Fruit fly (Drosophila melanogaster) whole organism, embryonic: ENCODE results near the gene Prx5.
A peak's percentile ranks its signal among the peaks of the same experiment; 100 is the strongest.

Experiments
- Atf6 ChIP-seq: fragments of 200-800 bp; sonication (Bioruptor generic); IDR thresholded peaks from 2 replicates; pipeline ENCODE4 v1.3.6; 2022; ENCODE audit warnings: missing biosample characterization, missing genetic modification characterization
- Awh ChIP-seq: fragments of 200-800 bp; sonication (Bioruptor generic); IDR thresholded peaks from 2 replicates; pipeline ENCODE4, ENCODE4 v1.3.6; 2022; ENCODE audit warnings: missing biosample characterization, missing genetic modification characterization
- CG10147 ChIP-seq: fragments of 200-800 bp; sonication (Bioruptor generic); optimal IDR thresholded peaks from 2 replicates; lab custom pipeline; 2019; ENCODE audit warnings: missing biosample characterization, mild to moderate bottlenecking, missing genetic modification characterization, moderate library complexity
- CG10431 ChIP-seq: fragments of 200-800 bp; sonication (Bioruptor generic); optimal IDR thresholded peaks from 3 replicates; lab custom pipeline; 2018; ENCODE audit warnings: missing biosample characterization, mild to moderate bottlenecking, missing genetic modification characterization
- CG10543 ChIP-seq: fragments of 200-800 bp; sonication (Bioruptor generic); optimal IDR thresholded peaks from 3 replicates; lab custom pipeline; 2017; ENCODE audit warnings: missing biosample characterization, mild to moderate bottlenecking, missing genetic modification characterization, moderate library complexity
- CG11247 ChIP-seq: fragments of 200-800 bp; sonication (Bioruptor generic); IDR thresholded peaks from 2 replicates; pipeline ENCODE4 v1.3.6; 2022; ENCODE audit warnings: missing biosample characterization, missing genetic modification characterization
- CG12104 ChIP-seq: fragments of 200-800 bp; sonication (Bioruptor generic); optimal IDR thresholded peaks from 3 replicates; lab custom pipeline; 2016; ENCODE audit warnings: missing biosample characterization, missing genetic modification characterization
- CG14014 ChIP-seq: fragments of 200-800 bp; sonication (Bioruptor generic); IDR thresholded peaks from 2 replicates; pipeline ENCODE4 v1.3.6; 2022; ENCODE audit warnings: missing biosample characterization, missing genetic modification characterization
- CG14710 ChIP-seq: fragments of 200-800 bp; sonication (Bioruptor generic); optimal IDR thresholded peaks from 3 replicates; lab custom pipeline; 2019; ENCODE audit warnings: missing biosample characterization, mild to moderate bottlenecking, missing genetic modification characterization, moderate library complexity
- CG14860 ChIP-seq: fragments of 200-800 bp; sonication (Bioruptor generic); IDR thresholded peaks from 3 replicates; pipeline ENCODE4 v1.3.6; 2022; ENCODE audit warnings: missing biosample characterization, missing genetic modification characterization; ENCODE audit not compliant: partially characterized antibody
- CG1603 ChIP-seq: fragments of 200-800 bp; sonication (Bioruptor generic); optimal IDR thresholded peaks from 2 replicates; lab custom pipeline; 2019; ENCODE audit warnings: missing biosample characterization, mild to moderate bottlenecking, missing genetic modification characterization, moderate library complexity
- CG16815 ChIP-seq: fragments of 200-800 bp; sonication (Bioruptor generic); optimal IDR thresholded peaks from 3 replicates; lab custom pipeline; 2017; ENCODE audit warnings: missing biosample characterization, mild to moderate bottlenecking, missing genetic modification characterization
- CG17802 ChIP-seq: fragments of 200-800 bp; sonication (Bioruptor generic); optimal IDR thresholded peaks from 2 replicates; lab custom pipeline; 2018; ENCODE audit warnings: missing biosample characterization, mild to moderate bottlenecking, missing genetic modification characterization, moderate library complexity
- CG30403 ChIP-seq: fragments of 200-800 bp; sonication (Bioruptor generic); optimal IDR thresholded peaks from 3 replicates; lab custom pipeline; 2016; ENCODE audit warnings: missing biosample characterization, missing genetic modification characterization
- CG31224 ChIP-seq: fragments of 200-800 bp; sonication (Bioruptor generic); IDR thresholded peaks from 2 replicates; pipeline ENCODE4 v1.3.6; 2022; ENCODE audit warnings: missing biosample characterization, missing genetic modification characterization
- CG34422 ChIP-seq: fragments of 200-800 bp; sonication (Bioruptor generic); IDR thresholded peaks from 3 replicates; pipeline ENCODE4 v1.3.6; 2022; ENCODE audit warnings: missing biosample characterization, missing genetic modification characterization
- CG3995 ChIP-seq: fragments of 200-800 bp; sonication (Bioruptor generic); optimal IDR thresholded peaks from 3 replicates; lab custom pipeline; 2016; ENCODE audit warnings: missing biosample characterization, missing genetic modification characterization
- CG42726 ChIP-seq: fragments of 200-800 bp; sonication (Bioruptor generic); IDR thresholded peaks from 2 replicates; pipeline ENCODE4 v1.3.6; 2022; ENCODE audit warnings: missing biosample characterization, missing genetic modification characterization; ENCODE audit not compliant: partially characterized antibody
- CG4282 ChIP-seq: fragments of 200-800 bp; sonication (Bioruptor generic); optimal IDR thresholded peaks from 2 replicates; lab custom pipeline; 2016; ENCODE audit warnings: missing biosample characterization, missing genetic modification characterization
- CG6272 ChIP-seq: fragments of 200-800 bp; sonication (Bioruptor generic); IDR thresholded peaks from 2 replicates; pipeline ENCODE4 v1.3.6; 2022; ENCODE audit warnings: missing biosample characterization, missing genetic modification characterization
- CG6683 ChIP-seq: fragments of 200-800 bp; sonication (Bioruptor generic); optimal IDR thresholded peaks from 2 replicates; lab custom pipeline; 2017; ENCODE audit warnings: missing biosample characterization, mild to moderate bottlenecking, missing genetic modification characterization, missing genetic modification reagents
- CG7271 ChIP-seq: fragments of 200-800 bp; sonication (Bioruptor generic); optimal IDR thresholded peaks from 2 replicates; lab custom pipeline; 2018; ENCODE audit warnings: missing biosample characterization, mild to moderate bottlenecking, missing genetic modification characterization, moderate library complexity
- CG7839 ChIP-seq: fragments of 200-800 bp; sonication (Bioruptor generic); optimal IDR thresholded peaks from 3 replicates; lab custom pipeline; 2018; ENCODE audit warnings: missing biosample characterization, mild to moderate bottlenecking, missing genetic modification characterization, moderate library complexity
- CG8765 ChIP-seq: fragments of 200-800 bp; sonication (Bioruptor generic); IDR thresholded peaks from 2 replicates; pipeline ENCODE4 v1.3.6; 2022; ENCODE audit warnings: missing biosample characterization, missing genetic modification characterization
- CTCF ChIP-seq: fragments of 200-800 bp; sonication (Bioruptor generic); optimal IDR thresholded peaks from 2 replicates; lab custom pipeline; 2017; ENCODE audit warnings: missing biosample characterization, mild to moderate bottlenecking, missing genetic modification characterization, moderate library complexity
- Camta ChIP-seq: fragments of 200-800 bp; sonication (Bioruptor generic); optimal IDR thresholded peaks from 2 replicates; lab custom pipeline; 2016; ENCODE audit warnings: missing biosample characterization, missing genetic modification characterization
- Dbx ChIP-seq: fragments of 200-800 bp; sonication (Bioruptor generic); IDR thresholded peaks from 3 replicates; pipeline ENCODE4 v1.3.6; 2022; ENCODE audit warnings: missing biosample characterization, missing genetic modification characterization
- ERR ChIP-seq: fragments of 200-800 bp; sonication (Bioruptor generic); optimal IDR thresholded peaks from 2 replicates; lab custom pipeline; 2016; ENCODE audit warnings: missing biosample characterization, missing genetic modification characterization
- Ets65A ChIP-seq: fragments of 200-800 bp; sonication (Bioruptor generic); peaks from one replicate; lab custom pipeline; 2016; ENCODE audit warnings: missing biosample characterization, missing genetic modification characterization
- Hsf ChIP-seq: fragments of 200-800 bp; sonication (Bioruptor generic); optimal IDR thresholded peaks from 3 replicates; lab custom pipeline; 2016; ENCODE audit warnings: missing biosample characterization, missing genetic modification characterization
- MBD-R2 ChIP-seq: fragments of 200-800 bp; sonication (Bioruptor generic); IDR thresholded peaks from 2 replicates; pipeline ENCODE4 v1.3.6; 2022; ENCODE audit warnings: missing biosample characterization, missing genetic modification characterization
- Nf-YC ChIP-seq: fragments of 200-800 bp; optimal IDR thresholded peaks from 3 replicates; lab custom pipeline; 2019; ENCODE audit warnings: missing biosample characterization, mild to moderate bottlenecking, missing genetic modification characterization, moderate library complexity
- Opbp ChIP-seq: fragments of 200-800 bp; sonication (Bioruptor generic); IDR thresholded peaks from 3 replicates; pipeline ENCODE4 v1.3.6; 2022; ENCODE audit warnings: missing biosample characterization, missing genetic modification characterization; ENCODE audit not compliant: partially characterized antibody
- Scr ChIP-seq: fragments of 200-800 bp; sonication (Bioruptor generic); IDR thresholded peaks from 2 replicates; pipeline ENCODE4 v1.3.6; 2022; ENCODE audit warnings: missing biosample characterization, missing genetic modification characterization; ENCODE audit not compliant: partially characterized antibody
- Ssrp ChIP-seq: fragments of 200-800 bp; sonication (Bioruptor generic); optimal IDR thresholded peaks from 2 replicates; lab custom pipeline; 2018; ENCODE audit warnings: missing biosample characterization, mild to moderate bottlenecking, missing genetic modification characterization, moderate library complexity
- Xbp1 ChIP-seq: fragments of 200-800 bp; sonication (Bioruptor generic); optimal IDR thresholded peaks from 3 replicates; lab custom pipeline; 2016; ENCODE audit warnings: missing biosample characterization, mild to moderate bottlenecking, missing genetic modification characterization
- br ChIP-seq: fragments of >200 bp; optimal IDR thresholded peaks from 2 replicates; lab custom pipeline; 2017
- da ChIP-seq: fragments of 200-800 bp; sonication (Bioruptor generic); optimal IDR thresholded peaks from 2 replicates; lab custom pipeline; 2016; ENCODE audit warnings: missing biosample characterization, missing genetic modification characterization
- dati ChIP-seq: fragments of 200-800 bp; sonication (Bioruptor generic); IDR thresholded peaks from 2 replicates; pipeline ENCODE4 v1.3.6; 2022; ENCODE audit warnings: missing biosample characterization, missing genetic modification characterization
- gce ChIP-seq: fragments of 200-800 bp; sonication (Bioruptor generic); IDR thresholded peaks from 3 replicates; pipeline ENCODE4 v1.3.6; 2022; ENCODE audit warnings: missing biosample characterization, missing genetic modification characterization
- jigr1 ChIP-seq: fragments of 200-800 bp; sonication (Bioruptor generic); IDR thresholded peaks from 3 replicates; pipeline ENCODE4 v1.3.6; 2022; ENCODE audit warnings: missing biosample characterization, missing genetic modification characterization
- lbe ChIP-seq: fragments of 200-800 bp; sonication (Bioruptor generic); optimal IDR thresholded peaks from 2 replicates; lab custom pipeline; 2016; ENCODE audit warnings: missing biosample characterization, mild to moderate bottlenecking, missing genetic modification characterization
- onecut ChIP-seq: fragments of 200-800 bp; sonication (Bioruptor generic); IDR thresholded peaks from 2 replicates; pipeline ENCODE4 v1.3.6; 2022; ENCODE audit warnings: missing biosample characterization, missing genetic modification characterization
- otp ChIP-seq: fragments of 200-800 bp; sonication (Bioruptor generic); IDR thresholded peaks from 3 replicates; pipeline ENCODE4, ENCODE4 v1.3.6; 2022; ENCODE audit warnings: missing biosample characterization, missing genetic modification characterization
- pita ChIP-seq: fragments of 200-800 bp; sonication (Bioruptor generic); optimal IDR thresholded peaks from 2 replicates; lab custom pipeline; 2017; ENCODE audit warnings: missing biosample characterization, mild to moderate bottlenecking, missing genetic modification characterization
- slou ChIP-seq: fragments of 200-800 bp; sonication (Bioruptor generic); optimal IDR thresholded peaks from 3 replicates; lab custom pipeline; 2016; ENCODE audit warnings: missing biosample characterization, missing genetic modification characterization
- stc ChIP-seq: fragments of 200-800 bp; sonication (Bioruptor generic); IDR thresholded peaks from 2 replicates; pipeline ENCODE4 v1.3.6; 2022; ENCODE audit warnings: missing biosample characterization, missing genetic modification characterization
- tin ChIP-seq: fragments of 200-800 bp; sonication (Bioruptor generic); optimal IDR thresholded peaks from 3 replicates; lab custom pipeline; 2016; ENCODE audit warnings: missing biosample characterization, missing genetic modification characterization
- unpg ChIP-seq: fragments of 200-800 bp; sonication (Bioruptor generic); optimal IDR thresholded peaks from 3 replicates; lab custom pipeline; 2018; ENCODE audit warnings: missing biosample characterization, mild to moderate bottlenecking, missing genetic modification characterization, moderate library complexity
- usp ChIP-seq: fragments of >200 bp; optimal IDR thresholded peaks from 2 replicates; lab custom pipeline; 2017; ENCODE audit warnings: missing biosample characterization, missing genetic modification characterization
- z ChIP-seq: fragments of 200-800 bp; sonication (Bioruptor generic); IDR thresholded peaks from 3 replicates; pipeline ENCODE4 v1.3.6; 2022; ENCODE audit warnings: missing biosample characterization, missing genetic modification characterization
- zf30C ChIP-seq: fragments of 200-800 bp; sonication (Bioruptor generic); optimal IDR thresholded peaks from 3 replicates; lab custom pipeline; 2018; ENCODE audit warnings: missing biosample characterization, mild to moderate bottlenecking, missing genetic modification characterization
- zfh1 ChIP-seq: fragments of 200-800 bp; sonication (Bioruptor generic); IDR thresholded peaks from 3 replicates; pipeline ENCODE4 v1.3.6; 2022; ENCODE audit warnings: missing biosample characterization, missing genetic modification characterization

Prx5 gene

DNA sequence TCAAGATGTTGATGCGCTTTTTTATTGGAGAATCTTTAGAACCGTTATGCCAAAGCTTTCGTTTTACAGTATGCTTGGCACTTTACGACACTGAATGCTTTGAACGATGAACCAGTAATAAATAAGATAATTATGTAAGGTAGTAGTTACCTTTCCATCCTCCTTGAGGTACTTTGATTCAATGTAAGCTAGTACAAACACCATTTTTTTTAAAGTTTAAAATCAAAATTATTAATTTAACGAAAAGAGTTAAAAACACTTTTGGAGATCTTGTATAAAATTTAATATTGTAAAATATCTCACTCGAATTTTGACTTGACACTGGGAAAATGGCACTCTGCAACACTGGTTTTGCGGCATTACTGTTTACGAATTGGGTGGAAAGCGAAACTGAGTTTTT is 18.3 kb upstream of the Prx5 start, which contains the start of the genes Arp5 and CG7208 (continued):
- TF ChIP-seq CG10543 (peak; percentile 63), CG10431 (GFP tag; lab: Kevin White, UChicago) (no peak), CG17802 (tag; lab: Kevin White, UChicago) (peak; percentile 11), Xbp1 (peak; percentile 78), MBD-R2 (GFP tag; lab: Robert Waterston, UW) (peak; percentile 83), CG6272 (GFP tag; lab: Robert Waterston, UW) (peak; percentile 62), CG34422 (peak; percentile 63; the same call in 1 of the 3 replicates), Opbp (GFP tag; lab: Robert Waterston, UW) (no peak), pita (GFP tag; lab: Kevin White, UChicago) (no peak), CG10147 (GFP tag; lab: Kevin White, UChicago) (peak; percentile 59), dati (no peak), otp (no peak), CG14710 (tag; lab: Kevin White, UChicago) (peak; percentile 86), da (no peak), Awh (GFP tag; lab: Robert Waterston, UW) (no peak), lbe (GFP tag; lab: Kevin White, UChicago) (peak; percentile 56), unpg (GFP tag; lab: Kevin White, UChicago) (no peak), CG11247 (GFP tag; lab: Robert Waterston, UW) (peak; percentile 39; the same call in 1 of the 2 replicates), CTCF (GFP tag; lab: Kevin White, UChicago) (peak; percentile 6), CG12104 (GFP tag; lab: Kevin White, UChicago) (peak; percentile 61), jigr1 (GFP tag; lab: Robert Waterston, UW) (no peak), br (lab: Kevin White, UChicago) (no peak), stc (GFP tag; lab: Robert Waterston, UW) (peak; percentile 64; the same call in 1 of the 2 replicates), Nf-YC (tag; lab: Kevin White, UChicago) (peak; percentile 65), Hsf (GFP tag; lab: Kevin White, UChicago) (peak; percentile 76), usp (no peak), CG6683 (GFP tag; lab: Kevin White, UChicago) (peak; percentile 39), Camta (peak; percentile 70), CG31224 (GFP tag; lab: Robert Waterston, UW) (peak; percentile 35; the same call in 1 of the 2 replicates), Ets65A (GFP tag; lab: Kevin White, UChicago) (peak; percentile 90), z (GFP tag; lab: Robert Waterston, UW) (no peak), ERR (no peak), Atf6 (GFP tag; lab: Robert Waterston, UW) (peak; percentile 56; the same call in 1 of the 2 replicates), CG42726 (GFP tag; lab: Robert Waterston, UW) (no peak), onecut (GFP tag; lab: Robert Waterston, UW) (no peak), CG30403 (GFP tag; lab: Kevin White, UChicago) (peak; percentile 84), CG7839 (no peak), Scr (GFP tag; lab: Robert Waterston, UW) (peak; percentile 40; the same call in 1 of the 2 replicates), CG4282 (no peak), Ssrp (tag; lab: Kevin White, UChicago) (peak; percentile 56), tin (GFP tag; lab: Kevin White, UChicago) (peak; percentile 71), CG8765 (no peak), CG16815 (GFP tag; lab: Kevin White, UChicago) (peak; percentile 55), slou (GFP tag; lab: Kevin White, UChicago) (peak; percentile 42), CG1603 (no peak), gce (no peak), zf30C (GFP tag; lab: Kevin White, UChicago) (no peak), Dbx (GFP tag; lab: Robert Waterston, UW) (peak; percentile 82), zfh1 (GFP tag; lab: Robert Waterston, UW) (peak; percentile 39; the same call in 1 of the 3 replicates), CG7271 (tag; lab: Kevin White, UChicago) (no peak), CG3995 (GFP tag; lab: Kevin White, UChicago) (peak; percentile 34), CG14860 (no peak), CG14014 (no peak; the same call in none of the 2 replicates)
